Fruit fly (Drosophila melanogaster): ENCODE results near the gene Eig71Ei.

The Eig71Ei gene

dm6 chr3L:15700338-15700966, 40.9 kb downstream of the Eig71Ei start:
- TF ChIP-seq sv (GFP tag; optimal IDR thresholded peaks at IDR 0.05), result peak; percentile 2
- peak; percentile 80 for TF ChIP-seq psq (GFP tag; optimal IDR thresholded peaks at IDR 0.05)
- TF ChIP-seq Myc (optimal IDR thresholded peaks at IDR 0.05), result no peak
- no peak for TF ChIP-seq N (GFP tag; optimal IDR thresholded peaks at IDR 0.05)
- peak; percentile 80 for TF ChIP-seq fru (GFP tag; optimal IDR thresholded peaks at IDR 0.05)
- TF ChIP-seq br (GFP tag; optimal IDR thresholded peaks at IDR 0.05), result peak; percentile 43
- TF ChIP-seq foxo (GFP tag; optimal IDR thresholded peaks at IDR 0.05), result peak in 1 of 2 experiments; percentile 82
- TF ChIP-seq Hr83 (GFP tag; optimal IDR thresholded peaks at IDR 0.05; ENCODE audit: poor library complexity, severe bottlenecking), result no peak
- TF ChIP-seq Hr78 (GFP tag; optimal IDR thresholded peaks at IDR 0.05), result no peak
- no peak for TF ChIP-seq dl (GFP tag; optimal IDR thresholded peaks at IDR 0.05; ENCODE audit: insufficient read depth in 1 of 2, partially characterized antibody in 2 of 2)
- no peak for TF ChIP-seq Vsx2 (GFP tag; optimal IDR thresholded peaks at IDR 0.05; ENCODE audit: partially characterized antibody)
- TF ChIP-seq CrebA (GFP tag; optimal IDR thresholded peaks at IDR 0.05; ENCODE audit: borderline replicate concordance), result no peak
- TF ChIP-seq jim (GFP tag; optimal IDR thresholded peaks at IDR 0.05), result no peak
- peak; percentile 75 for TF ChIP-seq woc (GFP tag; optimal IDR thresholded peaks at IDR 0.05)
- TF ChIP-seq Sp1 (GFP tag; optimal IDR thresholded peaks at IDR 0.05), result peak; percentile 89
- TF ChIP-seq HLH106 (tag; optimal IDR thresholded peaks at IDR 0.05), result peak; percentile 83
- peak; percentile 79 for TF ChIP-seq OdsH (GFP tag; optimal IDR thresholded peaks at IDR 0.05)
- no peak for TF ChIP-seq brk (GFP tag; optimal IDR thresholded peaks at IDR 0.05)
- TF ChIP-seq dsf (GFP tag; optimal IDR thresholded peaks at IDR 0.05; ENCODE audit: borderline replicate concordance), result peak; percentile 37
- no peak for TF ChIP-seq sage (GFP tag; optimal IDR thresholded peaks at IDR 0.05)
- TF ChIP-seq Dif (GFP tag; optimal IDR thresholded peaks at IDR 0.05; ENCODE audit: partially characterized antibody), result no peak
- TF ChIP-seq rgr (GFP tag; optimal IDR thresholded peaks at IDR 0.05), result peak; percentile 77
- no peak for TF ChIP-seq CG9705 (GFP tag; optimal IDR thresholded peaks at IDR 0.05)
- no peak for TF ChIP-seq Mio (GFP tag; optimal IDR thresholded peaks at IDR 0.05)
- TF ChIP-seq tai (GFP tag; optimal IDR thresholded peaks at IDR 0.05), result peak; percentile 45
- peak; percentile 67 for TF ChIP-seq dmrt93B (GFP tag; optimal IDR thresholded peaks at IDR 0.05)
- TF ChIP-seq pan (optimal IDR thresholded peaks at IDR 0.05), result no peak
- TF ChIP-seq h (GFP tag; optimal IDR thresholded peaks at IDR 0.05), result peak; percentile 72
- TF ChIP-seq lola (GFP tag; optimal IDR thresholded peaks at IDR 0.05), result no peak
- TF ChIP-seq Abd-B (GFP tag; optimal IDR thresholded peaks at IDR 0.05), result no peak
- TF ChIP-seq Rel (GFP tag; optimal IDR thresholded peaks at IDR 0.05), result no peak
- TF ChIP-seq Rel (tag; optimal IDR thresholded peaks at IDR 0.05), result no peak
- TF ChIP-seq Jra (GFP tag; optimal IDR thresholded peaks at IDR 0.05), result peak; percentile 53
- peak; percentile 38 for TF ChIP-seq Hnf4 (GFP tag; optimal IDR thresholded peaks at IDR 0.05)
- no peak for TF ChIP-seq CG32264 (GFP tag; optimal IDR thresholded peaks at IDR 0.05)
- TF ChIP-seq ey (GFP tag; optimal IDR thresholded peaks at IDR 0.05), result peak; percentile 67
- TF ChIP-seq usp (GFP tag; optimal IDR thresholded peaks at IDR 0.05), result no peak
- TF ChIP-seq GATAd (GFP tag; optimal IDR thresholded peaks at IDR 0.05), result no peak
- no peak for TF ChIP-seq Dfd (GFP tag; optimal IDR thresholded peaks at IDR 0.05)

dm6 chr3L:15702191-15702590, 42.7 kb downstream of the Eig71Ei start:
- TF ChIP-seq Rel (GFP tag; optimal IDR thresholded peaks at IDR 0.05) (no peak), Rel (tag; optimal IDR thresholded peaks at IDR 0.05) (no peak), foxo (GFP tag; optimal IDR thresholded peaks at IDR 0.05) (no peak), CrebA (GFP tag; optimal IDR thresholded peaks at IDR 0.05; ENCODE audit: borderline replicate concordance) (no peak), Hnf4 (GFP tag; optimal IDR thresholded peaks at IDR 0.05) (no peak), sage (GFP tag; optimal IDR thresholded peaks at IDR 0.05) (no peak), GATAd (GFP tag; optimal IDR thresholded peaks at IDR 0.05) (no peak), OdsH (GFP tag; optimal IDR thresholded peaks at IDR 0.05) (no peak), Dfd (GFP tag; optimal IDR thresholded peaks at IDR 0.05) (no peak), ey (GFP tag; optimal IDR thresholded peaks at IDR 0.05) (no peak), tai (GFP tag; optimal IDR thresholded peaks at IDR 0.05) (no peak), pan (optimal IDR thresholded peaks at IDR 0.05) (no peak), Sp1 (GFP tag; optimal IDR thresholded peaks at IDR 0.05) (no peak), woc (GFP tag; optimal IDR thresholded peaks at IDR 0.05) (no peak), brk (GFP tag; optimal IDR thresholded peaks at IDR 0.05) (no peak)

All from whole organism, wandering third instar larva.